Worm (Caenorhabditis elegans): ENCODE data around the gene Y38H6C.18.

DNA sequence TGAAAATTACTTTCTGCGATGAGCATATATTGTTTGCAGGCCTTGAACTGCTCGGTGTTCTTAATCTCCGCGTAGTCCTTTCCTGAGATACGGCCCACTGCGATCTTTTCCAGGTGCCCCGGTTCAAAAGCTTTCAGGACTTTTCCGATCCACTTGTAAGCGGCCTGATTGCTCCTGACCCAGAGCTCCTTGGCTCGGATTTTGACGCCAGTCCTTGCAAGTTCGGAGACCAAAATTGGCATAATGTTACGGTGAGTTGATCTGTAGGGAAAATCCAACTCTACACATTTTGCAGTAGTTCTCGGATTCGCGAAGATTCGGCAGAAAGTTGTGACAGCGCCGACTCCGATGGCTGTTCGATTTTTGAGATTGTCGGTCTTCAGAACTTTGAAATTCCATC, 29.9 kb downstream of the Y38H6C.18 start:
- TF ChIP-seq die-1 (tag; optimal IDR thresholded peaks at IDR 0.05) = no peak
- TF ChIP-seq ceh-58 (GFP tag; IDR thresholded peaks at IDR 0.05) = no peak
- no peak for TF ChIP-seq snpc-4 (GFP tag; optimal IDR thresholded peaks at IDR 0.05)
- TF ChIP-seq snpc-4 (tag; optimal IDR thresholded peaks at IDR 0.05) = no peak
- TF ChIP-seq unc-130 (GFP tag; optimal IDR thresholded peaks at IDR 0.05) = no peak
- no peak for TF ChIP-seq sptf-2 (GFP tag; optimal IDR thresholded peaks at IDR 0.05)
